Worm (Caenorhabditis elegans): ENCODE measurements around the gene ZK1127.4.

DNA sequence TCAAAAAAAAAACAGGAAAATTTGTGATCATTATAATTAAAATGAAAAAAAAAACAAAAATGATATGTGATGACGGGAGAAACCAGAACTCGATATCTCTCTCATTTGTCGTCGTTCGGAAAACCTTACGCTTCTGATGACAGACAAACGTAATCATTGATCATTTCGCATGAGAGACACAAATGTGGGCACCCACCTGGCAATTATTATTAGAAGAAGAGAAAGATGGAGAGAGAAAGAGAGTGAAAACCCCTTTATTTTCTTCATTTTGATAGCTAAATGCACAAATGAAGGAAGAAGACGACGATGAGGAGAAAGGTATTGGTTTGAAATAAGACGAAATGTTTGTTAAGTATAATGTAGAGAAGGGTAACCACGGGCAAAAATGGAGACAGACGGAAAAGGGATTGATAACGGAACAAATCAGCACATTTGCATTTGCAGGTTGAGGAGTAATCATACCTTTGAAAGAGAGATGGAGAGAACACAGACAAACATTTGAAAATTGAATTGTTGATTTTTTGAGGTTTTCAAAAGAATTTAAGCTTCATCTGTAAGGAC is 22.5 kb upstream of the ZK1127.4 start:
- TF ChIP-seq ceh-82 (tag; optimal IDR thresholded peaks at IDR 0.05) (no peak), lsy-2 (tag; optimal IDR thresholded peaks at IDR 0.05) (peak in 1 of 2 experiments; percentile 6), nhr-77 (tag; optimal IDR thresholded peaks at IDR 0.05) (no peak), nhr-85 (tag) (no peak), egl-27 (tag; optimal IDR thresholded peaks at IDR 0.05) (no peak), unc-130 (tag; optimal IDR thresholded peaks at IDR 0.05) (no peak), lin-39 (tag; optimal IDR thresholded peaks at IDR 0.05) (no peak), nhr-11 (tag; optimal IDR thresholded peaks at IDR 0.05) (no peak)

Data from whole organism, L1 larva.